Worm (Caenorhabditis elegans): ENCODE measurements around the gene C14A4.13.

The C14A4.13 gene

ce11 chrII:10627963-10628362 lies 9.7 kb downstream of the C14A4.13 start, which contains the start of gene M28.8:
TSS of gene M28.8 (plus strand) at chrII:10628263.
- no peak for TF ChIP-seq Y116A8C.19 (tag; optimal IDR thresholded peaks at IDR 0.05; ENCODE audit: borderline replicate concordance)
- TF ChIP-seq efl-1 (optimal IDR thresholded peaks at IDR 0.05) = no peak
- TF ChIP-seq efl-1 (GFP tag; optimal IDR thresholded peaks at IDR 0.05 in 1 of 2) = no peak
- no peak for TF ChIP-seq zag-1 (tag; optimal IDR thresholded peaks at IDR 0.05)
- no peak for TF ChIP-seq sptf-1 (tag; optimal IDR thresholded peaks at IDR 0.05)
- TF ChIP-seq ets-5 (GFP tag; IDR thresholded peaks at IDR 0.05) = no peak
- no peak for TF ChIP-seq unc-30 (tag; optimal IDR thresholded peaks at IDR 0.05)
- no peak for TF ChIP-seq unc-98 (GFP tag; IDR thresholded peaks at IDR 0.05)
- no peak for TF ChIP-seq unc-130 (tag; optimal IDR thresholded peaks at IDR 0.05)
- TF ChIP-seq nhr-12 (tag; optimal IDR thresholded peaks at IDR 0.05) = no peak
- TF ChIP-seq nhr-77 (tag; optimal IDR thresholded peaks at IDR 0.05) = no peak
- no peak for TF ChIP-seq nhr-19 (GFP tag; conservative IDR thresholded peaks at IDR 0.05)
- TF ChIP-seq egl-13 (tag; optimal IDR thresholded peaks at IDR 0.05) = no peak
- no peak for TF ChIP-seq efl-3 (GFP tag; optimal IDR thresholded peaks at IDR 0.05)
- no peak for TF ChIP-seq aly-2 (tag; optimal IDR thresholded peaks at IDR 0.05)
- TF ChIP-seq C16A3.4 (tag; optimal IDR thresholded peaks at IDR 0.05) = no peak
- TF ChIP-seq ceh-8 (GFP tag; optimal IDR thresholded peaks at IDR 0.05) = no peak
- no peak for TF ChIP-seq egl-27 (tag; optimal IDR thresholded peaks at IDR 0.05)
- TF ChIP-seq hlh-4 (tag; optimal IDR thresholded peaks at IDR 0.05) = no peak
- TF ChIP-seq fkh-4 (tag; optimal IDR thresholded peaks at IDR 0.05; ENCODE audit: borderline replicate concordance) = no peak
- no peak for TF ChIP-seq vab-15 (tag; optimal IDR thresholded peaks at IDR 0.05)

DNA sequence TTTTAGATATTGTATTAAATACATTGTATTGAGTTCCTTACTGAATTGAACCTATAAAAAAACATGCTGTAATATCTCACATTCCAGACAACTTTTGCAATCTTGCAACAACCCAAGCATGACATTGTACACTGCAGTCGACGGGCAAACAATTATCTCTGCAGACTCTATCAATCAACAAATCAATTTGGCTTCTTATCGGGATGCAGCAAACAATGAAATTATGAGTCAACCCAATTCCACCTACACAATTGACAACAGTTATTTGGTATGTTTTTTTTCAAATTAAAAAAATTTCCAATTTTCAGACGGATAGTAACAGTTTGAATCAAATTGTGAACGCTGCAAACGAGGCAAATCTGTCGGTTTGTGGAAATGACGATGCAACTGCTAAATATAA lies 12.7 kb downstream of the C14A4.13 start:
- TF ChIP-seq lin-13 (GFP tag; optimal IDR thresholded peaks at IDR 0.05) (no peak), nhr-20 (tag; optimal IDR thresholded peaks at IDR 0.05) (no peak), lin-39 (tag; optimal IDR thresholded peaks at IDR 0.05) (no peak), rnt-1 (tag; optimal IDR thresholded peaks at IDR 0.05) (no peak), snu-23 (GFP tag; optimal IDR thresholded peaks at IDR 0.05) (no peak), lsy-2 (tag; optimal IDR thresholded peaks at IDR 0.05) (no peak)

DNA sequence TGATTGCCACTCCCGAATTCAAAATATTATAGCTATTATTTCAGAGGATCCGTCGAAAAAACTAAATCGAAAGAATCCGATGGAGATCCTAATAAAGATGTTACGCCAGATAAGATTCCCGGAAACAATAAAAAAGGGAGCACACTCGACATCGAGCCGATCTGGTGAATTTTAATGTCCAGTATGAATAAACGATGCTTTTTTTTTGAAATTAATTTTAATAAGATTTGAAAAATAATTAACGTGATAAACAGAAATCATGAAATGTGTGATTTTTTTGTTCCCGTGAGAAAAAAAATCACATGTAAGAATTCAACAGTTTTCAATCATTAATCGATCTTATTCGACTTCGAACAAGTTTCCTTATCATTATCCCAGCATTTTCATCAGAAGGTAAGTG lies 20.9 kb downstream of the C14A4.13 start, which contains the start of gene M28.9:
TSS of gene M28.9 (plus strand) at position 301 of the 400 bp plus-strand sequence.
- no peak for TF ChIP-seq aha-1 (tag; optimal IDR thresholded peaks at IDR 0.05)
- no peak for TF ChIP-seq nhr-237 (tag; optimal IDR thresholded peaks at IDR 0.05)
- TF ChIP-seq vab-15 (tag; optimal IDR thresholded peaks at IDR 0.05) = no peak
- TF ChIP-seq irx-1 (tag; optimal IDR thresholded peaks at IDR 0.05) = no peak
- no peak for TF ChIP-seq nhr-77 (tag; optimal IDR thresholded peaks at IDR 0.05)
- TF ChIP-seq unc-30 (tag; optimal IDR thresholded peaks at IDR 0.05) = no peak
- TF ChIP-seq mef-2 (tag; optimal IDR thresholded peaks at IDR 0.05) = no peak
- no peak for TF ChIP-seq dsc-1 (tag; optimal IDR thresholded peaks at IDR 0.05)

DNA sequence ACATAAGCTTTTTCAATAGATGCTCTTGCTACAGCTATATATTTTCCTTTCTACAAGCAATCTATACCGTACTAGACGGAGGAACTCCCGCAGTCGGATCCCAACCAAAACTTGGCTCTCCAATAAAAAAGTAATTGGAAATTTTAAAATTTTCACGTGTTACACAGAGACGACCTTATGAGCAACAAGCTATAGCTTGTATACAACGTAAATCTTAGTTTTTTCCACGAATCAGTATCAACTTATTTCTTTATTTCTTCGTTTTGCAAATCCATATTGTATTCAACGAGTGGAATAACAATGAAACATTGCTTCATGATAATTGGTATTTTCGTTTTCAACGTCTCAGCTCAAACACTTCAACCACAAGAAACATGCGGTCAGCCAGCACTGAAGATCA lies 25.1 kb downstream of the C14A4.13 start, which contains the start of gene M28.4:
TSS of gene M28.4 (plus strand) at position 301 of the 400 bp plus-strand sequence.
- TF ChIP-seq ets-5 (GFP tag; IDR thresholded peaks at IDR 0.05) (no peak), ceh-90 (tag; optimal IDR thresholded peaks at IDR 0.05) (no peak), blmp-1 (tag; optimal IDR thresholded peaks at IDR 0.05) (no peak), snpc-4 (tag; optimal IDR thresholded peaks at IDR 0.05) (no peak), nhr-12 (tag; optimal IDR thresholded peaks at IDR 0.05) (no peak), lin-39 (tag; optimal IDR thresholded peaks at IDR 0.05) (no peak), elt-2 (tag; optimal IDR thresholded peaks at IDR 0.05) (no peak), unc-98 (GFP tag; IDR thresholded peaks at IDR 0.05) (no peak), fkh-10 (GFP tag; optimal IDR thresholded peaks at IDR 0.05) (no peak), ces-1 (GFP tag; optimal IDR thresholded peaks at IDR 0.05) (no peak), swsn-7 (tag; optimal IDR thresholded peaks at IDR 0.05) (no peak), nhr-237 (tag; optimal IDR thresholded peaks at IDR 0.05) (no peak), grh-1 (GFP tag; IDR thresholded peaks at IDR 0.05) (no peak), pqm-1 (tag; optimal IDR thresholded peaks at IDR 0.05) (no peak), isw-1 (GFP tag; IDR thresholded peaks at IDR 0.05) (no peak), ztf-4 (tag; optimal IDR thresholded peaks at IDR 0.05) (no peak), lin-13 (GFP tag; optimal IDR thresholded peaks at IDR 0.05) (no peak), fkh-8 (tag; optimal IDR thresholded peaks at IDR 0.05) (no peak), nhr-71 (tag; optimal IDR thresholded peaks at IDR 0.05) (no peak)

Data from whole organism, L1 larva.